Fruit fly (Drosophila melanogaster) whole organism, embryonic: ENCODE results near the gene CG6790.

Experiments used
- Asciz ChIP-seq: fragments of 200-800 bp; sonication (Bioruptor generic); optimal IDR thresholded peaks from 2 replicates; lab custom pipeline; 2017; ENCODE audit warnings: missing biosample characterization, mild to moderate bottlenecking, missing genetic modification characterization, missing genetic modification reagents
- CG11695 ChIP-seq: fragments of 200-800 bp; sonication (Bioruptor generic); IDR thresholded peaks from 3 replicates; pipeline ENCODE4 v1.3.6; 2022; ENCODE audit warnings: missing biosample characterization, missing genetic modification characterization
- CG13296 ChIP-seq: fragments of 200-800 bp; sonication (Bioruptor generic); optimal IDR thresholded peaks from 3 replicates; lab custom pipeline; 2018; ENCODE audit warnings: missing biosample characterization, mild to moderate bottlenecking, missing genetic modification characterization
- CG15073 ChIP-seq: fragments of 200-800 bp; sonication (Bioruptor generic); optimal IDR thresholded peaks from 2 replicates; lab custom pipeline; 2016; ENCODE audit warnings: missing biosample characterization, missing genetic modification characterization
- CG15479 ChIP-seq: fragments of 200-800 bp; sonication (Bioruptor generic); optimal IDR thresholded peaks from 3 replicates; lab custom pipeline; 2019; ENCODE audit warnings: missing biosample characterization, mild to moderate bottlenecking, missing genetic modification characterization, moderate library complexity
- CG16815 ChIP-seq: fragments of 200-800 bp; sonication (Bioruptor generic); optimal IDR thresholded peaks from 3 replicates; lab custom pipeline; 2017; ENCODE audit warnings: missing biosample characterization, mild to moderate bottlenecking, missing genetic modification characterization
- CG17328 ChIP-seq: fragments of 200-800 bp; sonication (Bioruptor generic); IDR thresholded peaks from 2 replicates; pipeline ENCODE4 v1.3.6; 2022; ENCODE audit warnings: missing biosample characterization, missing genetic modification characterization
- CG18476 ChIP-seq: fragments of 200-800 bp; sonication (Bioruptor generic); optimal IDR thresholded peaks from 2 replicates; lab custom pipeline; 2016; ENCODE audit warnings: missing biosample characterization, mild to moderate bottlenecking, missing genetic modification characterization
- CG18599 ChIP-seq: fragments of 200-800 bp; sonication (Bioruptor generic); optimal IDR thresholded peaks from 3 replicates; lab custom pipeline; 2017; ENCODE audit warnings: missing biosample characterization, missing genetic modification characterization, mild to moderate bottlenecking, moderate library complexity, missing genetic modification reagents
- CG18764 ChIP-seq: fragments of 200-800 bp; sonication (Bioruptor generic); optimal IDR thresholded peaks from 3 replicates; lab custom pipeline; 2016; ENCODE audit warnings: missing biosample characterization, missing genetic modification characterization
- CG2875 ChIP-seq: fragments of 200-800 bp; sonication (Bioruptor generic); optimal IDR thresholded peaks from 2 replicates; lab custom pipeline; 2017; ENCODE audit warnings: missing biosample characterization, mild to moderate bottlenecking, missing genetic modification characterization, missing genetic modification reagents
- CG4854 ChIP-seq: fragments of 200-800 bp; sonication (Bioruptor generic); optimal IDR thresholded peaks from 2 replicates; lab custom pipeline; 2016; ENCODE audit warnings: missing biosample characterization, missing genetic modification characterization, inconsistent platforms
- CG7556 ChIP-seq: fragments of 200-800 bp; sonication (Bioruptor generic); optimal IDR thresholded peaks from 2 replicates; lab custom pipeline; 2017; ENCODE audit warnings: missing biosample characterization, mild to moderate bottlenecking, missing genetic modification characterization
- CG7987 ChIP-seq: fragments of 200-800 bp; sonication (Bioruptor generic); optimal IDR thresholded peaks from 2 replicates; lab custom pipeline; 2018; ENCODE audit warnings: missing biosample characterization, mild to moderate bottlenecking, missing genetic modification characterization, moderate library complexity
- CG8478 ChIP-seq: fragments of >200 bp; optimal IDR thresholded peaks from 2 replicates; lab custom pipeline; 2018
- CG9876 ChIP-seq: fragments of 200-800 bp; sonication (Bioruptor generic); optimal IDR thresholded peaks from 2 replicates; lab custom pipeline; 2016; ENCODE audit warnings: missing biosample characterization, missing genetic modification characterization
- CTCF ChIP-seq: fragments of 200-800 bp; sonication (Bioruptor generic); optimal IDR thresholded peaks from 2 replicates; lab custom pipeline; 2017; ENCODE audit warnings: missing biosample characterization, mild to moderate bottlenecking, missing genetic modification characterization, moderate library complexity
- Dip2 ChIP-seq: fragments of 200-800 bp; sonication (Bioruptor generic); IDR thresholded peaks from 2 replicates; pipeline ENCODE4 v1.3.6; 2022; ENCODE audit warnings: missing biosample characterization, missing genetic modification characterization
- Dll ChIP-seq: fragments of 200-800 bp; sonication (Bioruptor generic); IDR thresholded peaks from 4 replicates; pipeline ENCODE4 v1.3.6; 2022; ENCODE audit warnings: missing biosample characterization, missing genetic modification characterization; ENCODE audit not compliant: partially characterized antibody
- Eip74EF ChIP-seq, 2 experiments: fragments of 200-800 bp in 1 of 2; fragments of >200 bp in 1 of 2; sonication (Bioruptor generic) in 1 of 2; optimal IDR thresholded peaks; 2 replicates each; lab custom pipeline; 2017 to 2019; ENCODE audit warnings: missing biosample characterization in 2 of 2, missing genetic modification characterization in 2 of 2, mild to moderate bottlenecking in 1 of 2, moderate library complexity in 1 of 2
- H15 ChIP-seq: fragments of 200-800 bp; sonication (Bioruptor generic); IDR thresholded peaks from 3 replicates; pipeline ENCODE4 v1.3.6; 2022; ENCODE audit warnings: missing biosample characterization, missing genetic modification characterization
- HmgD ChIP-seq: fragments of 200-800 bp; sonication (Bioruptor generic); optimal IDR thresholded peaks from 3 replicates; lab custom pipeline; 2016; ENCODE audit warnings: missing biosample characterization, missing genetic modification characterization
- MESR4 ChIP-seq: fragments of 200-800 bp; sonication (Bioruptor generic); optimal IDR thresholded peaks from 2 replicates; lab custom pipeline; 2018; ENCODE audit warnings: missing biosample characterization, mild to moderate bottlenecking, missing genetic modification characterization, moderate library complexity
- Meics ChIP-seq: fragments of 200-800 bp; sonication (Bioruptor generic); optimal IDR thresholded peaks from 2 replicates; lab custom pipeline; 2017; ENCODE audit warnings: missing biosample characterization, mild to moderate bottlenecking, missing genetic modification characterization
- Mrtf ChIP-seq: fragments of 200-800 bp; sonication (Bioruptor generic); IDR thresholded peaks from 3 replicates; pipeline ENCODE4 v1.3.6; 2022; ENCODE audit warnings: missing biosample characterization, missing genetic modification characterization
- NK7.1 ChIP-seq: fragments of 200-800 bp; sonication (Bioruptor generic); optimal IDR thresholded peaks from 3 replicates; lab custom pipeline; 2016; ENCODE audit warnings: missing biosample characterization, missing genetic modification characterization
- Oli ChIP-seq: fragments of 200-800 bp; sonication (Bioruptor generic); optimal IDR thresholded peaks from 2 replicates; lab custom pipeline; 2018; ENCODE audit warnings: missing biosample characterization, mild to moderate bottlenecking, missing genetic modification characterization, moderate library complexity
- Pdp1 ChIP-seq, 2 experiments: fragments of 200-800 bp; sonication (Bioruptor generic); optimal IDR thresholded peaks; 3 replicates each; lab custom pipeline; 2016; ENCODE audit warnings: missing biosample characterization in 2 of 2, missing genetic modification characterization in 2 of 2, mild to moderate bottlenecking in 1 of 2, moderate library complexity in 1 of 2
- Scr ChIP-seq: fragments of 200-800 bp; sonication (Bioruptor generic); IDR thresholded peaks from 2 replicates; pipeline ENCODE4 v1.3.6; 2022; ENCODE audit warnings: missing biosample characterization, missing genetic modification characterization; ENCODE audit not compliant: partially characterized antibody
- Sox102F ChIP-seq: fragments of 200-800 bp; sonication (Bioruptor generic); optimal IDR thresholded peaks from 2 replicates; lab custom pipeline; 2018; ENCODE audit warnings: missing biosample characterization, mild to moderate bottlenecking, missing genetic modification characterization, moderate library complexity
- YL-1 ChIP-seq: fragments of 200-800 bp; sonication (Bioruptor generic); optimal IDR thresholded peaks from 3 replicates; lab custom pipeline; 2017; ENCODE audit warnings: missing biosample characterization, mild to moderate bottlenecking, missing genetic modification characterization
- aop ChIP-seq: fragments of 200-800 bp; sonication (Bioruptor generic); IDR thresholded peaks from 2 replicates; pipeline ENCODE4 v1.3.6; 2022; ENCODE audit warnings: missing biosample characterization, missing genetic modification characterization
- ash1 ChIP-seq: fragments of 200-800 bp; sonication (Bioruptor generic); optimal IDR thresholded peaks from 2 replicates; lab custom pipeline; 2018; ENCODE audit warnings: missing biosample characterization, mild to moderate bottlenecking, missing genetic modification characterization
- az2 ChIP-seq: fragments of 200-800 bp; sonication (Bioruptor generic); optimal IDR thresholded peaks from 3 replicates; lab custom pipeline; 2016; ENCODE audit warnings: missing biosample characterization, missing genetic modification characterization
- crc ChIP-seq: fragments of 200-800 bp; sonication (Bioruptor generic); optimal IDR thresholded peaks from 2 replicates; lab custom pipeline; 2016; ENCODE audit warnings: missing biosample characterization, missing genetic modification characterization
- crp ChIP-seq, 2 experiments: fragments of 200-800 bp; sonication (Bioruptor generic); optimal IDR thresholded peaks; 2 replicates in 1 of 2; 3 replicates in 1 of 2; lab custom pipeline; 2017; ENCODE audit warnings: missing biosample characterization in 2 of 2, missing genetic modification characterization in 2 of 2, mild to moderate bottlenecking in 1 of 2, moderate library complexity in 1 of 2
- dimm ChIP-seq: fragments of 200-800 bp; sonication (Bioruptor generic); IDR thresholded peaks from 2 replicates; pipeline ENCODE4 v1.3.6; 2022; ENCODE audit warnings: missing biosample characterization, missing genetic modification characterization
- dm ChIP-seq: fragments of 200-800 bp; sonication (Bioruptor generic); optimal IDR thresholded peaks from 3 replicates; lab custom pipeline; 2016; ENCODE audit warnings: missing biosample characterization, missing genetic modification characterization
- ems ChIP-seq: fragments of 200-800 bp; sonication (Bioruptor generic); optimal IDR thresholded peaks from 3 replicates; lab custom pipeline; 2016; ENCODE audit warnings: missing biosample characterization, missing genetic modification characterization
- gfzf ChIP-seq: fragments of 200-800 bp; sonication (Bioruptor generic); optimal IDR thresholded peaks from 2 replicates; lab custom pipeline; 2016; ENCODE audit warnings: missing biosample characterization, mild to moderate bottlenecking, missing genetic modification characterization, moderate library complexity
- h ChIP-seq: fragments of >200 bp; optimal IDR thresholded peaks from 2 replicates; lab custom pipeline; 2017
- knrl ChIP-seq: fragments of 200-800 bp; sonication (Bioruptor generic); IDR thresholded peaks from 3 replicates; pipeline ENCODE4 v1.3.6; 2022; ENCODE audit warnings: missing biosample characterization, missing genetic modification characterization; ENCODE audit not compliant: partially characterized antibody
- mld ChIP-seq: fragments of 200-800 bp; sonication (Bioruptor generic); IDR thresholded peaks from 3 replicates; pipeline ENCODE4 v1.3.6; 2022; ENCODE audit warnings: missing biosample characterization, missing genetic modification characterization; ENCODE audit not compliant: partially characterized antibody
- nerfin-2 ChIP-seq: fragments of 200-800 bp; sonication (Bioruptor generic); IDR thresholded peaks from 2 replicates; pipeline ENCODE4 v1.3.6; 2022; ENCODE audit warnings: missing biosample characterization, missing genetic modification characterization; ENCODE audit not compliant: partially characterized antibody
- pros ChIP-seq: fragments of 200-800 bp; sonication (Bioruptor generic); optimal IDR thresholded peaks from 3 replicates; lab custom pipeline; 2019; ENCODE audit warnings: missing biosample characterization, mild to moderate bottlenecking, missing genetic modification characterization, moderate library complexity
- rib ChIP-seq: fragments of 200-800 bp; sonication (Bioruptor generic); IDR thresholded peaks from 2 replicates; pipeline ENCODE4 v1.3.6; 2022; ENCODE audit warnings: missing biosample characterization, missing genetic modification characterization
- scrt ChIP-seq: fragments of 200-800 bp; sonication (Bioruptor generic); optimal IDR thresholded peaks from 2 replicates; lab custom pipeline; 2018; ENCODE audit warnings: missing biosample characterization, mild to moderate bottlenecking, missing genetic modification characterization, moderate library complexity
- sr ChIP-seq: fragments of 200-800 bp; sonication (Bioruptor generic); IDR thresholded peaks from 3 replicates; pipeline ENCODE4 v1.3.6; 2022; ENCODE audit warnings: missing biosample characterization, missing genetic modification characterization
- trem ChIP-seq: fragments of 200-800 bp; optimal IDR thresholded peaks from 3 replicates; lab custom pipeline; 2019; ENCODE audit warnings: missing biosample characterization, mild to moderate bottlenecking, missing genetic modification characterization, moderate library complexity

Gene CG6790

dm6 chr3R:11562326-11563109 is 16.0 kb downstream of the CG6790 start (continued):
- TF ChIP-seq HmgD (GFP tag; lab: Kevin White, UChicago) (peak; percentile 88), Eip74EF (GFP tag; optimal IDR thresholded peaks at IDR 0.05; lab: Kevin White, UChicago) (peak in 1 of 2 experiments; percentile 79), Asciz (GFP tag; lab: Kevin White, UChicago) (peak; percentile 86), ash1 (GFP tag; lab: Kevin White, UChicago) (no peak), Pdp1 (GFP tag; optimal IDR thresholded peaks at IDR 0.05; lab: Kevin White, UChicago) (peak; percentile 96 to 100), CG17328 (peak; percentile 88), Dip2 (peak; percentile 43; the same call in 1 of the 2 replicates), crp (GFP tag; optimal IDR thresholded peaks at IDR 0.05; lab: Kevin White, UChicago) (peak in 1 of 2 experiments; percentile 29), crc (GFP tag; lab: Kevin White, UChicago) (peak; percentile 91), H15 (peak; percentile 91), YL-1 (GFP tag; lab: Kevin White, UChicago) (peak; percentile 42), knrl (GFP tag; lab: Robert Waterston, UW) (no peak), h (no peak), Oli (tag; lab: Kevin White, UChicago) (peak; percentile 87), CG18476 (peak; percentile 92), Sox102F (GFP tag; lab: Kevin White, UChicago) (peak; percentile 90), CG4854 (GFP tag; lab: Kevin White, UChicago) (peak; percentile 89), scrt (peak; percentile 89), pros (GFP tag; lab: Kevin White, UChicago) (peak; percentile 1), CG11695 (GFP tag; lab: Robert Waterston, UW) (peak; percentile 90), CG18599 (GFP tag; lab: Kevin White, UChicago) (peak; percentile 95), trem (tag; lab: Kevin White, UChicago) (peak; percentile 85), CG15073 (GFP tag; lab: Kevin White, UChicago) (no peak), az2 (peak; percentile 86), Meics (GFP tag; lab: Kevin White, UChicago) (peak; percentile 96), CG9876 (GFP tag; lab: Kevin White, UChicago) (peak; percentile 69), sr (GFP tag; lab: Robert Waterston, UW) (peak; percentile 74), CG16815 (peak; percentile 74), CG15479 (no peak), CG7987 (peak; percentile 56), CG2875 (GFP tag; lab: Kevin White, UChicago) (peak; percentile 74), MESR4 (GFP tag; lab: Kevin White, UChicago) (no peak), aop (GFP tag; lab: Robert Waterston, UW) (peak; percentile 70), CTCF (GFP tag; lab: Kevin White, UChicago) (peak; percentile 39), CG18764 (GFP tag; lab: Kevin White, UChicago) (peak; percentile 80), CG7556 (GFP tag; lab: Kevin White, UChicago) (peak; percentile 89), Scr (GFP tag; lab: Robert Waterston, UW) (peak; percentile 23; the same call in 1 of the 2 replicates), Mrtf (peak; percentile 92), CG8478 (lab: Kevin White, UChicago) (no peak), NK7.1 (GFP tag; lab: Kevin White, UChicago) (peak; percentile 94), CG13296 (GFP tag; lab: Kevin White, UChicago) (peak; percentile 95), gfzf (GFP tag; lab: Kevin White, UChicago) (no peak), dimm (GFP tag; lab: Robert Waterston, UW) (peak; percentile 69), ems (peak; percentile 94), dm (peak; percentile 74), Dll (no peak), nerfin-2 (GFP tag; lab: Robert Waterston, UW) (0 out of 2 replicates have a peak, but pooled peaks have one; percentile 38), mld (GFP tag; lab: Robert Waterston, UW) (no peak), rib (peak; percentile 92)
